Fruit fly (Drosophila melanogaster) whole organism, embryonic: ENCODE measurements around the gene CG5103.
A peak's percentile ranks its signal among the peaks of the same experiment; 100 is the strongest.

ENCODE experiments used
- Adf1 ChIP-seq: fragments of 200-800 bp; sonication (Bioruptor generic); IDR thresholded peaks from 2 replicates; pipeline ENCODE4 v1.3.6; 2022; ENCODE audit warnings: missing biosample characterization, missing genetic modification characterization
- Bdp1 ChIP-seq: fragments of 200-800 bp; sonication (Bioruptor generic); optimal IDR thresholded peaks from 3 replicates; lab custom pipeline; 2016; ENCODE audit warnings: missing biosample characterization, missing genetic modification characterization
- CG12071 ChIP-seq: fragments of 200-800 bp; sonication (Bioruptor generic); optimal IDR thresholded peaks from 3 replicates; lab custom pipeline; 2018; ENCODE audit warnings: missing biosample characterization, mild to moderate bottlenecking, missing genetic modification characterization
- CG13894 ChIP-seq: fragments of 200-800 bp; sonication (Bioruptor generic); optimal IDR thresholded peaks from 3 replicates; lab custom pipeline; 2018; ENCODE audit warnings: missing biosample characterization, mild to moderate bottlenecking, missing genetic modification characterization, moderate library complexity
- CG14860 ChIP-seq: fragments of 200-800 bp; sonication (Bioruptor generic); IDR thresholded peaks from 3 replicates; pipeline ENCODE4 v1.3.6; 2022; ENCODE audit warnings: missing biosample characterization, missing genetic modification characterization; ENCODE audit not compliant: partially characterized antibody
- CG15696 ChIP-seq: fragments of 200-800 bp; sonication (Bioruptor generic); optimal IDR thresholded peaks from 2 replicates; lab custom pipeline; 2019; ENCODE audit warnings: missing biosample characterization, mild to moderate bottlenecking, missing genetic modification characterization, moderate library complexity
- CG17328 ChIP-seq: fragments of 200-800 bp; sonication (Bioruptor generic); IDR thresholded peaks from 2 replicates; pipeline ENCODE4 v1.3.6; 2022; ENCODE audit warnings: missing biosample characterization, missing genetic modification characterization
- CG18011 ChIP-seq: fragments of 200-800 bp; sonication (Bioruptor generic); optimal IDR thresholded peaks from 2 replicates; lab custom pipeline; 2017; ENCODE audit warnings: missing biosample characterization, missing genetic modification characterization, mild to moderate bottlenecking, moderate library complexity, missing genotype
- CG2875 ChIP-seq: fragments of 200-800 bp; sonication (Bioruptor generic); optimal IDR thresholded peaks from 2 replicates; lab custom pipeline; 2017; ENCODE audit warnings: missing biosample characterization, mild to moderate bottlenecking, missing genetic modification characterization, missing genetic modification reagents
- CG30431 ChIP-seq: fragments of 200-800 bp; sonication (Bioruptor generic); optimal IDR thresholded peaks from 2 replicates; lab custom pipeline; 2017; ENCODE audit warnings: missing biosample characterization, missing genetic modification characterization
- CG31441 ChIP-seq: fragments of 200-800 bp; sonication (Bioruptor generic); IDR thresholded peaks from 2 replicates; pipeline ENCODE4 v1.3.6; 2022; ENCODE audit warnings: missing biosample characterization, missing genetic modification characterization
- CG34422 ChIP-seq: fragments of 200-800 bp; sonication (Bioruptor generic); IDR thresholded peaks from 3 replicates; pipeline ENCODE4 v1.3.6; 2022; ENCODE audit warnings: missing biosample characterization, missing genetic modification characterization
- CG4328 ChIP-seq: fragments of 200-800 bp; sonication (Bioruptor generic); optimal IDR thresholded peaks from 3 replicates; lab custom pipeline; 2017; ENCODE audit warnings: missing biosample characterization, missing genetic modification reagents, missing genetic modification characterization
- CG5245 ChIP-seq: fragments of 200-800 bp; sonication (Bioruptor generic); optimal IDR thresholded peaks from 3 replicates; lab custom pipeline; 2016; ENCODE audit warnings: missing biosample characterization, missing genetic modification characterization
- CG6683 ChIP-seq: fragments of 200-800 bp; sonication (Bioruptor generic); optimal IDR thresholded peaks from 2 replicates; lab custom pipeline; 2017; ENCODE audit warnings: missing biosample characterization, mild to moderate bottlenecking, missing genetic modification characterization, missing genetic modification reagents
- CG7839 ChIP-seq: fragments of 200-800 bp; sonication (Bioruptor generic); optimal IDR thresholded peaks from 3 replicates; lab custom pipeline; 2018; ENCODE audit warnings: missing biosample characterization, mild to moderate bottlenecking, missing genetic modification characterization, moderate library complexity
- CG8765 ChIP-seq: fragments of 200-800 bp; sonication (Bioruptor generic); IDR thresholded peaks from 2 replicates; pipeline ENCODE4 v1.3.6; 2022; ENCODE audit warnings: missing biosample characterization, missing genetic modification characterization
- CG9727 ChIP-seq: fragments of 200-800 bp; sonication (Bioruptor generic); optimal IDR thresholded peaks from 3 replicates; lab custom pipeline; 2017; ENCODE audit warnings: missing biosample characterization, mild to moderate bottlenecking, missing genetic modification characterization
- D19B ChIP-seq: fragments of 200-800 bp; sonication (Bioruptor generic); optimal IDR thresholded peaks from 2 replicates; lab custom pipeline; 2017; ENCODE audit warnings: missing biosample characterization, mild to moderate bottlenecking, missing genetic modification characterization
- ERR ChIP-seq: fragments of 200-800 bp; sonication (Bioruptor generic); optimal IDR thresholded peaks from 2 replicates; lab custom pipeline; 2016; ENCODE audit warnings: missing biosample characterization, missing genetic modification characterization
- Ets97D ChIP-seq: fragments of 200-800 bp; sonication (Bioruptor generic); optimal IDR thresholded peaks from 3 replicates; lab custom pipeline; 2016; ENCODE audit warnings: missing biosample characterization, missing genetic modification characterization
- Gsc ChIP-seq: fragments of 200-800 bp; sonication (Bioruptor generic); IDR thresholded peaks from 2 replicates; pipeline ENCODE4 v1.3.6; 2022; ENCODE audit warnings: missing biosample characterization, missing genetic modification characterization
- Lhr ChIP-seq: fragments of 200-800 bp; sonication (Bioruptor generic); optimal IDR thresholded peaks from 3 replicates; lab custom pipeline; 2017; ENCODE audit warnings: mild to moderate bottlenecking, missing biosample characterization, missing genetic modification reagents, missing genetic modification characterization
- Max ChIP-seq: fragments of 200-800 bp; sonication (Bioruptor generic); optimal IDR thresholded peaks from 2 replicates; lab custom pipeline; 2016; ENCODE audit warnings: missing biosample characterization, mild to moderate bottlenecking, missing genetic modification characterization
- Neu2 ChIP-seq: fragments of 200-800 bp; sonication (Bioruptor generic); optimal IDR thresholded peaks from 3 replicates; lab custom pipeline; 2016; ENCODE audit warnings: missing biosample characterization, missing genetic modification characterization, borderline replicate concordance
- Nf-YB ChIP-seq: fragments of 200-800 bp; sonication (Bioruptor generic); optimal IDR thresholded peaks from 3 replicates; lab custom pipeline; 2019; ENCODE audit warnings: missing biosample characterization, mild to moderate bottlenecking, missing genetic modification characterization, moderate library complexity
- Nf-YC ChIP-seq: fragments of 200-800 bp; optimal IDR thresholded peaks from 3 replicates; lab custom pipeline; 2019; ENCODE audit warnings: missing biosample characterization, mild to moderate bottlenecking, missing genetic modification characterization, moderate library complexity
- Trl ChIP-seq, 3 experiments: fragments of >200 bp in 2 of 3; fragments of 200-800 bp in 1 of 3; sonication (Bioruptor generic) in 1 of 3; optimal IDR thresholded peaks; 2 replicates in 1 of 3; 3 replicates in 2 of 3; lab custom pipeline; 2016 to 2017; ENCODE audit warnings: missing biosample characterization in 1 of 3, missing genetic modification characterization in 1 of 3
- abd-A ChIP-seq: fragments of 200-800 bp; sonication (Bioruptor generic); optimal IDR thresholded peaks from 3 replicates; lab custom pipeline; 2019; ENCODE audit warnings: missing biosample characterization, mild to moderate bottlenecking, missing genetic modification characterization, moderate library complexity
- cg ChIP-seq: fragments of 200-800 bp; sonication (Bioruptor generic); optimal IDR thresholded peaks from 3 replicates; lab custom pipeline; 2019; ENCODE audit warnings: missing biosample characterization, mild to moderate bottlenecking, missing genetic modification characterization, moderate library complexity
- dpn ChIP-seq, 2 experiments: fragments of 200-800 bp; sonication (Bioruptor generic); optimal IDR thresholded peaks; 3 replicates each; lab custom pipeline; 2016; ENCODE audit warnings: missing biosample characterization in 2 of 2, missing genetic modification characterization in 2 of 2
- fd102C ChIP-seq: fragments of 200-800 bp; sonication (Bioruptor generic); optimal IDR thresholded peaks from 2 replicates; lab custom pipeline; 2018; ENCODE audit warnings: missing biosample characterization, mild to moderate bottlenecking, missing genetic modification characterization, moderate library complexity
- ftz-f1 ChIP-seq: fragments of 200-800 bp; sonication (Bioruptor generic); optimal IDR thresholded peaks from 2 replicates; lab custom pipeline; 2016; ENCODE audit warnings: missing biosample characterization, missing genetic modification characterization
- gce ChIP-seq: fragments of 200-800 bp; sonication (Bioruptor generic); IDR thresholded peaks from 3 replicates; pipeline ENCODE4 v1.3.6; 2022; ENCODE audit warnings: missing biosample characterization, missing genetic modification characterization
- gcm ChIP-seq: fragments of 200-800 bp; sonication (Bioruptor generic); optimal IDR thresholded peaks from 2 replicates; lab custom pipeline; 2019; ENCODE audit warnings: missing biosample characterization, mild to moderate bottlenecking, missing genetic modification characterization, moderate library complexity
- insv ChIP-seq, 2 experiments: fragments of 200-800 bp; sonication (Bioruptor generic); optimal IDR thresholded peaks; 3 replicates each; lab custom pipeline; 2016 to 2018; ENCODE audit warnings: missing biosample characterization in 2 of 2, missing genetic modification characterization in 2 of 2
- inv ChIP-seq: fragments of 200-800 bp; sonication (Bioruptor generic); IDR thresholded peaks from 2 replicates; pipeline ENCODE4 v1.3.6; 2022; ENCODE audit warnings: missing biosample characterization, missing genetic modification characterization; ENCODE audit not compliant: partially characterized antibody
- pb ChIP-seq: fragments of 200-800 bp; sonication (Bioruptor generic); optimal IDR thresholded peaks from 3 replicates; lab custom pipeline; 2016; ENCODE audit warnings: missing biosample characterization, missing genetic modification characterization
- pros ChIP-seq: fragments of 200-800 bp; sonication (Bioruptor generic); optimal IDR thresholded peaks from 3 replicates; lab custom pipeline; 2019; ENCODE audit warnings: missing biosample characterization, mild to moderate bottlenecking, missing genetic modification characterization, moderate library complexity
- pum ChIP-seq: fragments of 200-800 bp; sonication (Bioruptor generic); optimal IDR thresholded peaks from 2 replicates; lab custom pipeline; 2016; ENCODE audit warnings: missing biosample characterization, missing genetic modification characterization
- scrt ChIP-seq: fragments of 200-800 bp; sonication (Bioruptor generic); optimal IDR thresholded peaks from 2 replicates; lab custom pipeline; 2018; ENCODE audit warnings: missing biosample characterization, mild to moderate bottlenecking, missing genetic modification characterization, moderate library complexity
- sqz ChIP-seq: fragments of 200-800 bp; sonication (Bioruptor generic); optimal IDR thresholded peaks from 3 replicates; lab custom pipeline; 2018; ENCODE audit warnings: missing biosample characterization, mild to moderate bottlenecking, missing genetic modification characterization
- trem ChIP-seq: fragments of 200-800 bp; optimal IDR thresholded peaks from 3 replicates; lab custom pipeline; 2019; ENCODE audit warnings: missing biosample characterization, mild to moderate bottlenecking, missing genetic modification characterization, moderate library complexity
- twi ChIP-seq: fragments of 200-800 bp; optimal IDR thresholded peaks from 2 replicates; lab custom pipeline; 2019; ENCODE audit warnings: missing biosample characterization, mild to moderate bottlenecking, missing genetic modification characterization, moderate library complexity
- unc-4 ChIP-seq: fragments of 200-800 bp; sonication (Bioruptor generic); IDR thresholded peaks from 2 replicates; pipeline ENCODE4 v1.3.6; 2022; ENCODE audit warnings: missing biosample characterization, missing genetic modification characterization; ENCODE audit not compliant: partially characterized antibody

CG5103 gene

DNA sequence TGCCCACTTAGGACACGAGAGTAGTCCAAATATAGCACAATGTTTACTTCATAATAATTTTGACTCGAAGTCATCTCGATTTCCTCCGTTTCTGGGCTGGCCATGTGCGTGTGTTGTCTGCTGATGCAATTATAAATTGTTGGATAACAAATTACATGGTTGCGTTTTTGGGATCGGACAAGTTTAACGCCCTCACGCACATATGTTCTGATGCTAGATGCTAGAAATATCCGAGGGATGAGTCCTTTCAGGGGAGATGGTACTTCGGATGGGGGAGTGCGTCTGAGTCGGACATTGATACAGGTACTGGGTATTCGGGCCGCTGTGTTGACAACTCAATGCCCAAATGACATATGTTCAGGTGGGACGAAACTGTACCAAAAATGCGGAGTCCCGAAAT is 21.9 kb upstream of the CG5103 start:
- TF ChIP-seq twi (tag; lab: Kevin White, UChicago): peak; percentile 89
- no peak for TF ChIP-seq CG18011 (GFP tag; lab: Kevin White, UChicago)
- TF ChIP-seq Max (GFP tag; lab: Kevin White, UChicago): no peak
- peak; percentile 56 for TF ChIP-seq pros (GFP tag; lab: Kevin White, UChicago)
- TF ChIP-seq Neu2 (GFP tag; lab: Kevin White, UChicago): no peak
- TF ChIP-seq sqz: no peak
- TF ChIP-seq CG13894 (tag; lab: Kevin White, UChicago): no peak
- TF ChIP-seq Trl (optimal IDR thresholded peaks at IDR 0.05; lab: Kevin White, UChicago): no peak
- TF ChIP-seq Trl (GFP tag; optimal IDR thresholded peaks at IDR 0.05; lab: Kevin White, UChicago): no peak
- TF ChIP-seq gcm (GFP tag; lab: Kevin White, UChicago): peak; percentile 31
- no peak for TF ChIP-seq unc-4
- TF ChIP-seq cg: no peak
- no peak for TF ChIP-seq Gsc (GFP tag; lab: Robert Waterston, UW)

dm6 chr3L:18305792-18306191 is 11.7 kb upstream of the CG5103 start:
- peak; percentile 59 for TF ChIP-seq scrt (GFP tag; lab: Kevin White, UChicago)
- TF ChIP-seq CG30431 (GFP tag; lab: Kevin White, UChicago): no peak
- peak; percentile 68 for TF ChIP-seq ftz-f1 (GFP tag; lab: Kevin White, UChicago)
- no peak for TF ChIP-seq CG6683 (GFP tag; lab: Kevin White, UChicago)
- 0 out of 3 replicates have a peak, but pooled peaks have one; percentile 7 for TF ChIP-seq gce (GFP tag; lab: Robert Waterston, UW)
- no peak for TF ChIP-seq CG4328 (GFP tag; lab: Kevin White, UChicago)
- TF ChIP-seq CG34422 (GFP tag; lab: Robert Waterston, UW): no peak
- TF ChIP-seq Ets97D (GFP tag; lab: Kevin White, UChicago): no peak

- no peak for TF ChIP-seq Adf1
- no peak for TF ChIP-seq sqz
- TF ChIP-seq Nf-YC (tag; lab: Kevin White, UChicago): peak; percentile 96
- TF ChIP-seq ERR: no peak
- TF ChIP-seq CG5245 (GFP tag; lab: Kevin White, UChicago): no peak
- TF ChIP-seq CG14860 (GFP tag; lab: Robert Waterston, UW): no peak
- TF ChIP-seq trem (tag; lab: Kevin White, UChicago): no peak
- TF ChIP-seq CG18011 (GFP tag; lab: Kevin White, UChicago): no peak
- no peak for TF ChIP-seq pb (GFP tag; lab: Kevin White, UChicago)
- no peak for TF ChIP-seq pum (GFP tag; lab: Kevin White, UChicago)
- no peak for TF ChIP-seq inv
- TF ChIP-seq pros (GFP tag; lab: Kevin White, UChicago): peak; percentile 63
- TF ChIP-seq Lhr (GFP tag; lab: Kevin White, UChicago): no peak
- TF ChIP-seq CG7839 (tag; lab: Kevin White, UChicago): no peak
- TF ChIP-seq CG17328 (GFP tag; lab: Robert Waterston, UW): no peak
- no peak for TF ChIP-seq dpn (GFP tag; optimal IDR thresholded peaks at IDR 0.05; lab: Kevin White, UChicago)
- TF ChIP-seq Nf-YB (GFP tag; lab: Kevin White, UChicago): peak; percentile 95
- TF ChIP-seq insv (GFP tag; optimal IDR thresholded peaks at IDR 0.05; lab: Kevin White, UChicago): no peak
- TF ChIP-seq Bdp1 (GFP tag; lab: Kevin White, UChicago): no peak
- peak; percentile 25 for TF ChIP-seq abd-A (tag; lab: Kevin White, UChicago)
- TF ChIP-seq CG2875 (GFP tag; lab: Kevin White, UChicago): no peak
- no peak for TF ChIP-seq CG31441 (GFP tag; lab: Robert Waterston, UW)
- peak; percentile 51 for TF ChIP-seq CG12071 (GFP tag; lab: Kevin White, UChicago)
- TF ChIP-seq CG15696: no peak
- TF ChIP-seq D19B (GFP tag; lab: Kevin White, UChicago): no peak
- TF ChIP-seq CG8765 (GFP tag; lab: Robert Waterston, UW): no peak
- TF ChIP-seq fd102C (GFP tag; lab: Kevin White, UChicago): no peak
- no peak for TF ChIP-seq CG9727 (GFP tag; lab: Kevin White, UChicago)
- TF ChIP-seq scrt (GFP tag; lab: Kevin White, UChicago): peak; percentile 15
Observed at dm6 chr3L:18304367-18305003, 10.4 kb upstream of the CG5103 start, which contains the start of gene grim. grim (minus strand) TSS chr3L:18304417.
